Fruit fly (Drosophila melanogaster): ENCODE data around the gene Dronc.

DNA sequence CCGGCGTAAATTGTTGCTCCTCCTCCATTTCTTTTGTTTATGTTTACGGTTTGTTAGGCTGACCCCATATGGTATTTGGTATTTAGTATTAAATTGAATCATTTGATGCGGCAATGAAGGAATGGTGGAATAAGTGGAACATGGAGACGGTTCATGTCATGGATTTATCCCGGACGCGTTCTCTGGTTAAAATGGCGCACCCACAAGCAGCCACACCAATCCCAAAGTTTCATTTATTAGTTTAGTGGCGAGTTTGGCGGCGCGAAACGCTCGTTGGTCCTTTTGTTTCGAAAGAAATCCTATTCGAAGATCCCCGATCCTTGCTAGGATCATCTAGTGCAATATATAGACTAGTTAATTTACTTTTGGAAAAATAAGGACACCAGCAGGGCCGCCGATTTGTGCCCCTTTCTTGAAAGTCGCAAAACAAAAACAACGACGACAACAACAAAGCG lies at the start of gene Dronc, which contains the start of gene CG6685:
- TF ChIP-seq CG8478 (optimal IDR thresholded peaks at IDR 0.05) (no peak), CTCF (optimal IDR thresholded peaks at IDR 0.05) (peak; percentile 41 to 43)

Data from S2 (cell line).